Fruit fly (Drosophila melanogaster): ENCODE data around the gene Tsp29Fa.

Tsp29Fa gene

dm6 chr2L:8984614-8985318 lies 51.0 kb downstream of the Tsp29Fa start, which contains the start of gene CG13101 (continued):
- TF ChIP-seq Mio (GFP tag; optimal IDR thresholded peaks at IDR 0.05), result peak; percentile 76
- TF ChIP-seq h (GFP tag; optimal IDR thresholded peaks at IDR 0.05), result peak; percentile 99
- TF ChIP-seq CrebA (GFP tag; optimal IDR thresholded peaks at IDR 0.05; ENCODE audit: borderline replicate concordance), result peak; percentile 34
- no peak for TF ChIP-seq Hr83 (GFP tag; optimal IDR thresholded peaks at IDR 0.05; ENCODE audit: poor library complexity, severe bottlenecking)
- peak; percentile 95 for TF ChIP-seq psq (GFP tag; optimal IDR thresholded peaks at IDR 0.05)
- TF ChIP-seq Abd-B (GFP tag; optimal IDR thresholded peaks at IDR 0.05), result no peak
- TF ChIP-seq Dif (GFP tag; optimal IDR thresholded peaks at IDR 0.05; ENCODE audit: partially characterized antibody), result peak; percentile 31
- TF ChIP-seq dl (GFP tag; optimal IDR thresholded peaks at IDR 0.05; ENCODE audit: insufficient read depth in 1 of 2, partially characterized antibody in 2 of 2), result no peak
- peak; percentile 92 for TF ChIP-seq sv (GFP tag; optimal IDR thresholded peaks at IDR 0.05)
- TF ChIP-seq Myc (optimal IDR thresholded peaks at IDR 0.05), result no peak
- peak; percentile 96 for TF ChIP-seq Jra (GFP tag; optimal IDR thresholded peaks at IDR 0.05)
